Fruit fly (Drosophila melanogaster): ENCODE data around the gene CG2258.

CG2258 gene

dm6 chrX:8075300-8075927, 26.5 kb downstream of the CG2258 start, which contains the start of the genes Upf2 and CG1571 (continued):
- TF ChIP-seq BEAF-32 (GFP tag; optimal IDR thresholded peaks at IDR 0.05) (peak; percentile 70), Sox100B (GFP tag; optimal IDR thresholded peaks at IDR 0.05) (no peak), CG32767 (GFP tag; IDR thresholded peaks at IDR 0.05) (no peak), CG15514 (GFP tag; optimal IDR thresholded peaks at IDR 0.05) (peak; percentile 82), usp (GFP tag; optimal IDR thresholded peaks at IDR 0.05) (no peak), CoRest (tag; optimal IDR thresholded peaks at IDR 0.05) (no peak), Abd-B (GFP tag; optimal IDR thresholded peaks at IDR 0.05) (peak; percentile 67), CG12769 (tag; optimal IDR thresholded peaks at IDR 0.05) (no peak), Bgb (GFP tag; IDR thresholded peaks at IDR 0.05; ENCODE audit: partially characterized antibody) (peak; percentile 82), CG6791 (GFP tag; IDR thresholded peaks at IDR 0.05; ENCODE audit: partially characterized antibody) (peak; percentile 81), p53 (GFP tag; optimal IDR thresholded peaks at IDR 0.05) (no peak), CG17186 (GFP tag; optimal IDR thresholded peaks at IDR 0.05) (peak; percentile 3), row (GFP tag; IDR thresholded peaks at IDR 0.05) (peak; percentile 27; the same call in 1 of the 3 replicates), Dref (GFP tag; IDR thresholded peaks at IDR 0.05) (peak; percentile 94), cas (GFP tag; IDR thresholded peaks at IDR 0.05) (no peak), Doc3 (GFP tag; IDR thresholded peaks at IDR 0.05; ENCODE audit: partially characterized antibody) (0 out of 3 replicates have a peak, but pooled peaks have one; percentile 33), CG7556 (GFP tag; optimal IDR thresholded peaks at IDR 0.05) (no peak), CG14710 (tag; optimal IDR thresholded peaks at IDR 0.05) (peak; percentile 57), Nf-YA (GFP tag; IDR thresholded peaks at IDR 0.05) (no peak), CG3726 (GFP tag; IDR thresholded peaks at IDR 0.05) (no peak), knrl (GFP tag; IDR thresholded peaks at IDR 0.05; ENCODE audit: partially characterized antibody) (peak; percentile 60), Oaz (GFP tag; IDR thresholded peaks at IDR 0.05) (no peak), Opbp (GFP tag; IDR thresholded peaks at IDR 0.05; ENCODE audit: partially characterized antibody) (peak; percentile 72; the same call in 2 of the 3 replicates), CG10565 (GFP tag; optimal IDR thresholded peaks at IDR 0.05) (no peak), lbe (GFP tag; optimal IDR thresholded peaks at IDR 0.05) (no peak), CG34422 (GFP tag; IDR thresholded peaks at IDR 0.05) (peak; percentile 29; the same call in 1 of the 3 replicates), Sry-δ (GFP tag; optimal IDR thresholded peaks at IDR 0.05) (peak; percentile 76), pzg (GFP tag; optimal IDR thresholded peaks at IDR 0.05) (peak; percentile 87), Myb (GFP tag; optimal IDR thresholded peaks at IDR 0.05) (peak; percentile 97), CG10979 (tag; optimal IDR thresholded peaks at IDR 0.05) (peak; percentile 8), CG3838 (GFP tag; optimal IDR thresholded peaks at IDR 0.05) (no peak), CG12391 (tag; optimal IDR thresholded peaks at IDR 0.05) (no peak), mam (GFP tag; optimal IDR thresholded peaks at IDR 0.05) (no peak), sd (tag; optimal IDR thresholded peaks at IDR 0.05) (no peak), CG7963 (GFP tag; IDR thresholded peaks at IDR 0.05; ENCODE audit: partially characterized antibody) (peak; percentile 51; the same call in 1 of the 3 replicates), HLH4C (GFP tag; IDR thresholded peaks at IDR 0.05; ENCODE audit: partially characterized antibody) (peak; percentile 79), bsh (GFP tag; optimal IDR thresholded peaks at IDR 0.05) (no peak), sna (GFP tag; IDR thresholded peaks at IDR 0.05; ENCODE audit: partially characterized antibody) (0 out of 2 replicates have a peak, but pooled peaks have one; percentile 36), unc-4 (GFP tag; IDR thresholded peaks at IDR 0.05; ENCODE audit: partially characterized antibody) (peak; percentile 58; the same call in 1 of the 2 replicates), Med (GFP tag) (peak; percentile 81), CG10267 (tag; optimal IDR thresholded peaks at IDR 0.05) (peak; percentile 59), CG6654 (GFP tag; optimal IDR thresholded peaks at IDR 0.05) (no peak), CG11696 (GFP tag; IDR thresholded peaks at IDR 0.05) (no peak), Xbp1 (GFP tag; optimal IDR thresholded peaks at IDR 0.05) (no peak), stwl (tag; optimal IDR thresholded peaks at IDR 0.05) (peak; percentile 90), Hsf (GFP tag; optimal IDR thresholded peaks at IDR 0.05) (peak; percentile 26), CG11247 (GFP tag; IDR thresholded peaks at IDR 0.05) (no peak), Fer1 (GFP tag; optimal IDR thresholded peaks at IDR 0.05) (no peak)

Data from whole organism, embryonic.